Fruit fly (Drosophila melanogaster): Measurements from ENCODE around the gene CG34280.

The CG34280 gene

dm6 chr3R:17434330-17434729 is 30.8 kb upstream of the CG34280 start, which contains the start of gene CG44090:
Gene CG44090 (minus strand): TSS chr3R:17434430.
- TF ChIP-seq chif (GFP tag; optimal IDR thresholded peaks at IDR 0.05) = no peak
- TF ChIP-seq CG9727 (GFP tag; optimal IDR thresholded peaks at IDR 0.05) = no peak
- no peak for TF ChIP-seq E2f2 (GFP tag; IDR thresholded peaks at IDR 0.05)
- TF ChIP-seq CG16813 (GFP tag; IDR thresholded peaks at IDR 0.05; ENCODE audit: partially characterized antibody) = no peak
- no peak for TF ChIP-seq CG8281 (tag; optimal IDR thresholded peaks at IDR 0.05)
- no peak for TF ChIP-seq CG14710 (tag; optimal IDR thresholded peaks at IDR 0.05)
- no peak for TF ChIP-seq Meics (GFP tag; optimal IDR thresholded peaks at IDR 0.05)
- no peak for TF ChIP-seq C15 (GFP tag; IDR thresholded peaks at IDR 0.05)
- no peak for TF ChIP-seq HLH3B (GFP tag; IDR thresholded peaks at IDR 0.05)
- no peak for TF ChIP-seq CG2199 (GFP tag; IDR thresholded peaks at IDR 0.05)
- no peak for TF ChIP-seq CG7963 (GFP tag; IDR thresholded peaks at IDR 0.05; ENCODE audit: partially characterized antibody)
- TF ChIP-seq CG31224 (GFP tag; IDR thresholded peaks at IDR 0.05) = no peak

- TF ChIP-seq CG11456 (GFP tag; IDR thresholded peaks at IDR 0.05) (0 out of 3 replicates have a peak, but pooled peaks have one; percentile 9), crol (GFP tag; IDR thresholded peaks at IDR 0.05) (no peak), Elba2 (GFP tag; optimal IDR thresholded peaks at IDR 0.05) (peak; percentile 31)
Measured at dm6 chr3R:17433117-17433516, 29.6 kb upstream of the CG34280 start.

- TF ChIP-seq CG12659 (GFP tag; optimal IDR thresholded peaks at IDR 0.05) (no peak), HHEX (GFP tag; optimal IDR thresholded peaks at IDR 0.05) (no peak), chm (GFP tag; IDR thresholded peaks at IDR 0.05) (no peak), Hmx (GFP tag; optimal IDR thresholded peaks at IDR 0.05) (no peak), Drgx (GFP tag; IDR thresholded peaks at IDR 0.05) (peak; percentile 68), twi (tag; optimal IDR thresholded peaks at IDR 0.05) (no peak), bsh (GFP tag; optimal IDR thresholded peaks at IDR 0.05) (no peak), klu (GFP tag; IDR thresholded peaks at IDR 0.05) (no peak)
Measured at dm6 chr3R:17430481-17430880, 27.0 kb upstream of the CG34280 start.

DNA sequence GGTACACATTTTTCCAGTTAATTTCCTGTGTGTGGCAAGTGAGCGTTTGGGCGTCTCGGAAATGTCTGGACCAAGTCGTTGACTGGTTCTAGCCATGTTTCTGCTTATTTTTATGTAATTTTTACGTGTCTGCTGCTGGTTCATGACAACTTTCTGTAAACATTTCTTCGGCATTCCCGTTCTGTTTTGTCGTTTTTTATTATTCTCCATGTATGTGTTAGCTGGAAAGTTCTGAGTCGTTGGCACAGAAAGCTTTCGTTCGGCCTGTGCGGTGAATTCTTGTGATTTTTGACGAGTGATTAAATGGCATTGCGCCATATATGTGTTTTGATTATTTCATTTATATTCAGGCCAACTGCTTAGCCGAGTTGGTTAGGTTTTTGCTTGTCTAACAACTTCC is 22.7 kb upstream of the CG34280 start:
- TF ChIP-seq CG13775 (GFP tag; optimal IDR thresholded peaks at IDR 0.05) (no peak), CG10431 (GFP tag; optimal IDR thresholded peaks at IDR 0.05) (peak; percentile 93), HLH3B (GFP tag; IDR thresholded peaks at IDR 0.05) (no peak), CG15514 (GFP tag; optimal IDR thresholded peaks at IDR 0.05) (no peak)

- no peak for TF ChIP-seq her (GFP tag; optimal IDR thresholded peaks at IDR 0.05)
- TF ChIP-seq CG43689 (GFP tag; IDR thresholded peaks at IDR 0.05) = no peak
- no peak for TF ChIP-seq CG12942 (GFP tag; optimal IDR thresholded peaks at IDR 0.05)
- no peak for TF ChIP-seq Optix (GFP tag; IDR thresholded peaks at IDR 0.05)
- TF ChIP-seq CG2875 (GFP tag; optimal IDR thresholded peaks at IDR 0.05) = no peak
- peak; percentile 63; the same call in 2 of the 3 replicates for TF ChIP-seq CG6175 (GFP tag; IDR thresholded peaks at IDR 0.05)
- no peak for TF ChIP-seq repo (GFP tag; optimal IDR thresholded peaks at IDR 0.05)
- TF ChIP-seq wek (GFP tag; optimal IDR thresholded peaks at IDR 0.05) = no peak
- no peak for TF ChIP-seq CG18764 (GFP tag; optimal IDR thresholded peaks at IDR 0.05)
- TF ChIP-seq nau (GFP tag; optimal IDR thresholded peaks at IDR 0.05) = no peak
- peak; percentile 87 for TF ChIP-seq Adf1 (GFP tag; IDR thresholded peaks at IDR 0.05)
- TF ChIP-seq chinmo (GFP tag; IDR thresholded peaks at IDR 0.05; ENCODE audit: partially characterized antibody) = peak; percentile 82; the same call in 1 of the 4 replicates
- no peak for TF ChIP-seq zfh1 (GFP tag; IDR thresholded peaks at IDR 0.05)
- no peak for TF ChIP-seq Sry-β (GFP tag; optimal IDR thresholded peaks at IDR 0.05)
- no peak for TF ChIP-seq CG7839 (tag; optimal IDR thresholded peaks at IDR 0.05)
- TF ChIP-seq Blimp-1 (GFP tag; optimal IDR thresholded peaks at IDR 0.05) = no peak
- TF ChIP-seq z (GFP tag; IDR thresholded peaks at IDR 0.05) = peak; percentile 95
- no peak for TF ChIP-seq CG30431 (GFP tag; optimal IDR thresholded peaks at IDR 0.05)
- peak; percentile 44; the same call in 1 of the 3 replicates for TF ChIP-seq zen2 (GFP tag; IDR thresholded peaks at IDR 0.05; ENCODE audit: partially characterized antibody)
Measured at dm6 chr3R:17425417-17425915, 21.9 kb upstream of the CG34280 start, which contains the start of gene cysu. Gene cysu (plus strand): TSS chr3R:17425768.
